Fruit fly (Drosophila melanogaster): Measurements from ENCODE around the gene CG14968.

The CG14968 gene

DNA sequence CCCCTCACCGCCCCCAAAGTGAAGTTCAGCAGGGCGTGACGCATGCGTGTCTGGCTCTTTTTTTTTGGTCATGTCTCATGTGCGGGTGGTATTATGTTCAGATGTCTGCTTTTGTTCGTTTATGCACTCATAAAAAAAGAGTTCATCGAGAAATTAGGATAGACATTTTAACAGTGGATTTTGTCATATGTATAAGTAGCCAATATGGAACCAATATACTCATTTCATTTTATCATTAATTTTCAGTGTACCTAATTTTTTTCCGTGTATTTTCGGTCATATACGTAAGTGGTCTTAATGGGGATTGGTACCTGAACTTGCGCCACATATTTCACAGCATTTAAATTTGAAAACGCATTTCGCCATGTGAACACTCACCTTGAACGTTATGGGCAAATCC, 2.6 kb downstream of the CG14968 start (continued):
- TF ChIP-seq Hmx (GFP tag; optimal IDR thresholded peaks at IDR 0.05) (no peak), CG3065 (GFP tag; optimal IDR thresholded peaks at IDR 0.05) (peak; percentile 59), sqz (GFP tag; optimal IDR thresholded peaks at IDR 0.05) (peak; percentile 74), sd (tag; optimal IDR thresholded peaks at IDR 0.05) (no peak), CG10274 (GFP tag; optimal IDR thresholded peaks at IDR 0.05) (no peak), CG3847 (GFP tag; IDR thresholded peaks at IDR 0.05) (peak; percentile 50), CG7928 (GFP tag; optimal IDR thresholded peaks at IDR 0.05) (no peak), Doc2 (GFP tag; IDR thresholded peaks at IDR 0.05) (no peak), CG4424 (GFP tag; optimal IDR thresholded peaks at IDR 0.05) (peak; percentile 66), Chrac-16 (GFP tag; optimal IDR thresholded peaks at IDR 0.05) (peak; percentile 33), hkb (optimal IDR thresholded peaks at IDR 0.05) (no peak), hkb (GFP tag; IDR thresholded peaks at IDR 0.05) (peak; percentile 89), D19A (tag; optimal IDR thresholded peaks at IDR 0.05) (peak; percentile 52), lilli (GFP tag; optimal IDR thresholded peaks at IDR 0.05) (no peak), kay (GFP tag; optimal IDR thresholded peaks at IDR 0.05) (peak; percentile 63), toy (GFP tag; IDR thresholded peaks at IDR 0.05) (no peak), peb (GFP tag; IDR thresholded peaks at IDR 0.05) (0 out of 2 replicates have a peak, but pooled peaks have one; percentile 10), da (GFP tag; optimal IDR thresholded peaks at IDR 0.05) (no peak), jing (GFP tag; optimal IDR thresholded peaks at IDR 0.05) (no peak), CG2199 (GFP tag; IDR thresholded peaks at IDR 0.05) (peak; percentile 69; the same call in 1 of the 3 replicates), Rx (GFP tag; IDR thresholded peaks at IDR 0.05) (peak; percentile 42; the same call in 1 of the 2 replicates), CG9876 (GFP tag; optimal IDR thresholded peaks at IDR 0.05) (no peak), Hand (GFP tag; optimal IDR thresholded peaks at IDR 0.05) (no peak), sisA (GFP tag; IDR thresholded peaks at IDR 0.05) (peak; percentile 63), CG2875 (GFP tag; optimal IDR thresholded peaks at IDR 0.05) (peak; percentile 50), Dbx (GFP tag; IDR thresholded peaks at IDR 0.05) (no peak), bsh (GFP tag; optimal IDR thresholded peaks at IDR 0.05) (peak in 1 of 2 experiments; percentile 66), lov (optimal IDR thresholded peaks at IDR 0.05) (no peak), lov (GFP tag; IDR thresholded peaks at IDR 0.05) (peak; percentile 73; the same call in 1 of the 3 replicates), CG2712 (tag; optimal IDR thresholded peaks at IDR 0.05) (peak; percentile 73), ci (GFP tag; IDR thresholded peaks at IDR 0.05) (peak; percentile 81), CG15514 (GFP tag; optimal IDR thresholded peaks at IDR 0.05) (peak; percentile 27), shn (GFP tag; optimal IDR thresholded peaks at IDR 0.05) (peak; percentile 7), HLHmδ (GFP tag; optimal IDR thresholded peaks at IDR 0.05) (no peak), Side (GFP tag; optimal IDR thresholded peaks at IDR 0.05) (no peak), vfl (GFP tag; optimal IDR thresholded peaks at IDR 0.05) (no peak), CG32767 (GFP tag; IDR thresholded peaks at IDR 0.05) (peak; percentile 55; the same call in 1 of the 2 replicates), CG1647 (GFP tag; optimal IDR thresholded peaks at IDR 0.05) (peak; percentile 6), CG1832 (GFP tag; optimal IDR thresholded peaks at IDR 0.05) (no peak), ind (GFP tag; optimal IDR thresholded peaks at IDR 0.05) (peak; percentile 69), CG13287 (GFP tag; IDR thresholded peaks at IDR 0.05; ENCODE audit: partially characterized antibody) (no peak), NC2β (GFP tag; optimal IDR thresholded peaks at IDR 0.05) (no peak), ssp (GFP tag; IDR thresholded peaks at IDR 0.05) (peak; percentile 63), CG9797 (GFP tag; optimal IDR thresholded peaks at IDR 0.05) (no peak), lab (GFP tag; optimal IDR thresholded peaks at IDR 0.05) (peak; percentile 71), p53 (GFP tag; optimal IDR thresholded peaks at IDR 0.05) (no peak), mld (GFP tag; IDR thresholded peaks at IDR 0.05; ENCODE audit: partially characterized antibody) (no peak), CG9215 (GFP tag; IDR thresholded peaks at IDR 0.05) (no peak; the same call in 1 of the 2 replicates), fru (optimal IDR thresholded peaks at IDR 0.05) (no peak), cwo (GFP tag; optimal IDR thresholded peaks at IDR 0.05) (peak; percentile 29), dm (GFP tag; optimal IDR thresholded peaks at IDR 0.05) (no peak), Neu2 (GFP tag; optimal IDR thresholded peaks at IDR 0.05; ENCODE audit: borderline replicate concordance) (no peak)

All from whole organism, embryonic.